Fruit fly (Drosophila melanogaster) whole organism: ENCODE measurements around the gene CG14339.

Source experiments
- CG8478 ChIP-seq: fragments of >200 bp; optimal IDR thresholded peaks from 2 replicates; lab custom pipeline; 2018; ENCODE audit warnings: inconsistent platforms
- psq ChIP-seq: fragments of >200 bp; optimal IDR thresholded peaks from 2 replicates; lab custom pipeline; 2017
- usp ChIP-seq: fragments of >200 bp; optimal IDR thresholded peaks from 2 replicates; lab custom pipeline; 2017; ENCODE audit warnings: missing biosample characterization, missing genetic modification characterization, mixed read lengths

DNA sequence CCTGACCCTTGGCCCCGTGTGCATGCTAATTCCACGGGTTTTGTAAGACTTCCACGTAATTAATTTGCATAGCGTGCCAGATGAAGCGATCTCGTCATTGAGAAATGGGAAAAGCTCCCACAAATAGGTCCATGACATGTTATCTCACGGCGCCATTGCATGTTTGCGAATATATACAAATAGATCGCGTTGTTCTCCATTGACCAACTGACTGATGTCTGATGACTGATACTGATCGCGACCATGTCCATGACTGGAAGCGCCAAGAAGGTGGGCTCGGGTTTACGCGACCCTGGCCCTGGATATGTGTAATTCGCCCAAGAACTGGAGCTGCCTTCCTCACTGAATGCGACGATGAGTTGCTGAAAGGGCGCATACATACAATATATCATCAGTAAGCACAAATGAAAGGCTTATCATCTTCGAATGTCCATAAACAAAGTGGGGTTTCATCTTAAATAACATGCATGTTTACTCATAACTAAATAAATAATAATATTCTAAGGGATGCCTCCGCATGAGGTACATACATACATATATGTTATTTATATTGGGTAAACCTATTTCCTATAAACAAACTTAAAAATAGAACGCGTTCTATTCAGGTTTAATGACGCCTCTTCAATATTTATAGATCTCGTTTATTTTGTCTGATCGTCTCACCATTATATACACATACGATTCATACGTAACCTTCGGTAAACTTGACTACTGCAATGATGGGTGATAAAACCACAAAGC is 14.9 kb downstream of the CG14339 start:
- TF ChIP-seq usp (GFP tag; lab: Kevin White, UChicago) (no peak), psq (lab: Kevin White, UChicago) (no peak), CG8478 (lab: Kevin White, UChicago) (no peak)
